Worm (Caenorhabditis elegans): ENCODE data around the gene dmsr-16.

- no peak for TF ChIP-seq ceh-43 (GFP tag; optimal IDR thresholded peaks at IDR 0.05)
- TF ChIP-seq unc-120 (tag; optimal IDR thresholded peaks at IDR 0.05; ENCODE audit: poor library complexity, severe bottlenecking): no peak
- no peak for TF ChIP-seq ztf-11 (tag; optimal IDR thresholded peaks at IDR 0.05)
- TF ChIP-seq nhr-12 (tag; optimal IDR thresholded peaks at IDR 0.05): no peak
- no peak for TF ChIP-seq nhr-28 (tag; optimal IDR thresholded peaks at IDR 0.05)
- TF ChIP-seq pha-4 (tag; optimal IDR thresholded peaks at IDR 0.05): no peak
- no peak for TF ChIP-seq lin-13 (tag; optimal IDR thresholded peaks at IDR 0.05)
- TF ChIP-seq mep-1 (tag; optimal IDR thresholded peaks at IDR 0.05): no peak
Measured at ce11 chrV:6801850-6802249, 7.0 kb downstream of the dmsr-16 start, which contains the start of gene dmsr-10.
